Fruit fly (Drosophila melanogaster): Measurements from ENCODE around the gene Or10a.

The Or10a gene

dm6 chrX:11454189-11454882 lies 37.1 kb upstream of the Or10a start, which contains the start of the genes Evi5 and HP5 (continued):
- TF ChIP-seq CG10267 (tag; optimal IDR thresholded peaks at IDR 0.05) (peak; percentile 33), hth (optimal IDR thresholded peaks at IDR 0.05) (no peak), CG2116 (GFP tag; optimal IDR thresholded peaks at IDR 0.05) (peak; percentile 58), NFAT (GFP tag; IDR thresholded peaks at IDR 0.05) (peak; percentile 37; the same call in 1 of the 2 replicates), CG17361 (GFP tag; IDR thresholded peaks at IDR 0.05) (peak; percentile 61; the same call in 2 of the 3 replicates), crp (GFP tag; optimal IDR thresholded peaks at IDR 0.05) (no peak), GATAe (GFP tag; conservative IDR thresholded peaks at IDR 0.05) (peak; percentile 24; the same call in 1 of the 2 replicates), Hsf (GFP tag; optimal IDR thresholded peaks at IDR 0.05) (peak; percentile 55), CG14014 (GFP tag; IDR thresholded peaks at IDR 0.05) (peak; percentile 63; the same call in 1 of the 2 replicates), ind (GFP tag; optimal IDR thresholded peaks at IDR 0.05) (peak; percentile 52), H2.0 (GFP tag; IDR thresholded peaks at IDR 0.05) (peak; percentile 50; the same call in 1 of the 2 replicates), ato (GFP tag; IDR thresholded peaks at IDR 0.05; ENCODE audit: partially characterized antibody) (no peak), CG9727 (GFP tag; optimal IDR thresholded peaks at IDR 0.05) (peak; percentile 49), bsh (GFP tag; optimal IDR thresholded peaks at IDR 0.05) (peak in 1 of 2 experiments; percentile 7), eve (GFP tag; optimal IDR thresholded peaks at IDR 0.05) (peak in 1 of 2 experiments; percentile 32), Gug (GFP tag; IDR thresholded peaks at IDR 0.05) (peak; percentile 82), zfh2 (GFP tag; optimal IDR thresholded peaks at IDR 0.05) (peak; percentile 49), Mad (GFP tag; optimal IDR thresholded peaks at IDR 0.05) (no peak), mirr (GFP tag; optimal IDR thresholded peaks at IDR 0.05) (no peak), Taf1 (GFP tag; IDR thresholded peaks at IDR 0.05) (peak; percentile 54; the same call in 1 of the 2 replicates), Hey (tag; optimal IDR thresholded peaks at IDR 0.05) (no peak), CG13123 (GFP tag; optimal IDR thresholded peaks at IDR 0.05) (no peak), dmrt11E (tag; optimal IDR thresholded peaks at IDR 0.05) (no peak), CG11398 (GFP tag; optimal IDR thresholded peaks at IDR 0.05) (no peak), CG6254 (GFP tag; optimal IDR thresholded peaks at IDR 0.05) (no peak), B-H2 (GFP tag; optimal IDR thresholded peaks at IDR 0.05) (no peak), CG33557 (GFP tag; optimal IDR thresholded peaks at IDR 0.05) (no peak), CG17802 (tag; optimal IDR thresholded peaks at IDR 0.05) (no peak), HHEX (GFP tag; optimal IDR thresholded peaks at IDR 0.05) (no peak), sima (GFP tag; optimal IDR thresholded peaks at IDR 0.05) (no peak), Rfx (GFP tag; IDR thresholded peaks at IDR 0.05) (peak; percentile 81), CG14667 (GFP tag; IDR thresholded peaks at IDR 0.05) (0 out of 2 replicates have a peak, but pooled peaks have one; percentile 25), vnd (GFP tag; IDR thresholded peaks at IDR 0.05; ENCODE audit: partially characterized antibody) (peak; percentile 29; the same call in 1 of the 3 replicates), CG4404 (GFP tag; IDR thresholded peaks at IDR 0.05) (peak; percentile 64), Sox100B (GFP tag; optimal IDR thresholded peaks at IDR 0.05) (no peak), crol (GFP tag; IDR thresholded peaks at IDR 0.05) (no peak), lbe (GFP tag; optimal IDR thresholded peaks at IDR 0.05) (peak; percentile 35), CG14965 (GFP tag; optimal IDR thresholded peaks at IDR 0.05; ENCODE audit: borderline replicate concordance) (no peak), ara (GFP tag; IDR thresholded peaks at IDR 0.05) (no peak), E2f2 (GFP tag; IDR thresholded peaks at IDR 0.05) (peak; percentile 53), CG12744 (GFP tag; optimal IDR thresholded peaks at IDR 0.05) (no peak), pros (GFP tag; optimal IDR thresholded peaks at IDR 0.05) (no peak), Bgb (GFP tag; IDR thresholded peaks at IDR 0.05; ENCODE audit: partially characterized antibody) (peak; percentile 60; the same call in 1 of the 2 replicates), CG11695 (GFP tag; IDR thresholded peaks at IDR 0.05) (0 out of 3 replicates have a peak, but pooled peaks have one; percentile 21), CG18599 (GFP tag; optimal IDR thresholded peaks at IDR 0.05) (no peak), Drgx (GFP tag; IDR thresholded peaks at IDR 0.05) (no peak; the same call in 1 of the 2 replicates), usp (GFP tag; optimal IDR thresholded peaks at IDR 0.05) (no peak), scrt (GFP tag; optimal IDR thresholded peaks at IDR 0.05) (no peak), nom (GFP tag; optimal IDR thresholded peaks at IDR 0.05) (peak; percentile 60)
